ENCODE assay signal across 1 fruit fly cellular context in the genomic region with DNA sequence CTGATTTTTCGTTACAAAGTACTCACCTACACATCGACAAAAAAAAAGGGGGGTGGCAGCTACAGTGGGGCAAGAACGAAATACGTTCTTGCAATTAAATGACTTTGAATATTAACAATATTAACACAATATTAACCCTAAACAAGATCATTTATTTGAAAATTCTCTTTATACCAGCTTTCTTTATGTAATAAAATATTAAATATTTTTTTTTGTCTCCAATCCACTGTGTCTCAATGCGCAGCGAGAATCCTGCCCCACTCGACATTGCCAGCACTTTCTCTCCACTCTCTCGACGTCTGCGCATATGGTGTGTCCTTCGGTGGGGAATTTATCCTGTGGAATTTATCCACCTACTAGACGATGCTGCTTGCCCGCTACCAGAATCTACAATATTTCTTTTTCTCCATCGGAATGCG.
TF ChIP-seq lines count a peak whose summit lies in the region.

No protein-coding gene starts in this region.

TF ChIP-seq in whole organism, embryonic, 481 proteins besides CTCF, POLR2A, EP300 and RAD21 (continued from another document):
- TF ChIP-seq gce (GFP tag; IDR thresholded peaks at IDR 0.05; lab: Robert Waterston, UW) = peak; percentile 93
- TF ChIP-seq HmgZ (tag; optimal IDR thresholded peaks at IDR 0.05; lab: Kevin White, UChicago) = peak; percentile 89
- peak; percentile 83 for TF ChIP-seq cas (GFP tag; IDR thresholded peaks at IDR 0.05; lab: Robert Waterston, UW)
- peak; percentile 28 to 91 for TF ChIP-seq Hr51 (GFP tag; optimal IDR thresholded peaks at IDR 0.05; lab: Kevin White, UChicago)
